Worm (Caenorhabditis elegans): ENCODE measurements around the gene F16B4.5.
"Not testable (repeated sequence)": the region's sequence is repeated elsewhere in the genome, so short reads cannot be mapped to it uniquely, and the experiment has no call there.

The F16B4.5 gene

ce11 chrV:1561169-1561568 lies 27.1 kb upstream of the F16B4.5 start:
- TF ChIP-seq ceh-45 (GFP tag; IDR thresholded peaks at IDR 0.05): peak; percentile 88
- peak; percentile 39 for TF ChIP-seq sox-2 (GFP tag; IDR thresholded peaks at IDR 0.05)
- peak; percentile 72 for TF ChIP-seq unc-3 (GFP tag; conservative IDR thresholded peaks at IDR 0.05)
- not testable (repeated sequence) for TF ChIP-seq unc-3 (tag; optimal IDR thresholded peaks at IDR 0.05)

- TF ChIP-seq lim-6 (tag; optimal IDR thresholded peaks at IDR 0.05): no peak
- no peak for TF ChIP-seq nhr-232 (tag; optimal IDR thresholded peaks at IDR 0.05)
- no peak for TF ChIP-seq eyg-1 (tag; optimal IDR thresholded peaks at IDR 0.05)
- TF ChIP-seq ceh-48 (tag; optimal IDR thresholded peaks at IDR 0.05): no peak
- TF ChIP-seq C38D4.7 (GFP tag; optimal IDR thresholded peaks at IDR 0.05): no peak
- no peak for TF ChIP-seq hlh-15 (tag; optimal IDR thresholded peaks at IDR 0.05)
- no peak for TF ChIP-seq K09A11.1 (tag; optimal IDR thresholded peaks at IDR 0.05; ENCODE audit: insufficient read depth)
- no peak for TF ChIP-seq hlh-8 (tag; optimal IDR thresholded peaks at IDR 0.05)
Measured at ce11 chrV:1566776-1567175, 21.5 kb upstream of the F16B4.5 start, which contains the start of gene cdc-25.2. Gene cdc-25.2 (plus strand): TSS chrV:1567076.

ce11 chrV:1569750-1570419 lies 18.3 kb upstream of the F16B4.5 start:
- TF ChIP-seq ama-1 (optimal IDR thresholded peaks at IDR 0.05) (peak; percentile 19), unc-55 (GFP tag; optimal IDR thresholded peaks at IDR 0.05) (no peak), nfya-1 (tag; optimal IDR thresholded peaks at IDR 0.05) (peak; percentile 73)

- no peak for TF ChIP-seq C08G9.2 (tag; optimal IDR thresholded peaks at IDR 0.05)
- no peak for TF ChIP-seq zip-5 (tag; optimal IDR thresholded peaks at IDR 0.05)
- TF ChIP-seq ceh-6 (GFP tag; optimal IDR thresholded peaks at IDR 0.05): no peak
- TF ChIP-seq ceh-30 (tag; optimal IDR thresholded peaks at IDR 0.05): no peak
- no peak for TF ChIP-seq gmeb-2 (tag; optimal IDR thresholded peaks at IDR 0.05)
- peak; percentile 37 for TF ChIP-seq tbx-2 (tag; optimal IDR thresholded peaks at IDR 0.05)
- TF ChIP-seq elt-2 (tag; optimal IDR thresholded peaks at IDR 0.05): no peak
- no peak for TF ChIP-seq syd-9 (tag; optimal IDR thresholded peaks at IDR 0.05)
- TF ChIP-seq ref-2 (tag; optimal IDR thresholded peaks at IDR 0.05): peak; percentile 75
- peak; percentile 36 for TF ChIP-seq ceh-31 (tag; optimal IDR thresholded peaks at IDR 0.05)
- TF ChIP-seq eyg-1 (tag; optimal IDR thresholded peaks at IDR 0.05): no peak
- TF ChIP-seq ceh-48 (tag; optimal IDR thresholded peaks at IDR 0.05): no peak
- TF ChIP-seq nfya-1 (tag; optimal IDR thresholded peaks at IDR 0.05): no peak
- no peak for TF ChIP-seq pag-3 (tag; optimal IDR thresholded peaks at IDR 0.05; ENCODE audit: borderline replicate concordance)
- TF ChIP-seq unc-3 (GFP tag; conservative IDR thresholded peaks at IDR 0.05): no peak
- TF ChIP-seq unc-3 (tag; optimal IDR thresholded peaks at IDR 0.05): no peak
- TF ChIP-seq ceh-34 (tag; optimal IDR thresholded peaks at IDR 0.05): no peak
- no peak for TF ChIP-seq K09A11.1 (tag; optimal IDR thresholded peaks at IDR 0.05; ENCODE audit: insufficient read depth)
- TF ChIP-seq ceh-2 (tag; optimal IDR thresholded peaks at IDR 0.05): no peak
- TF ChIP-seq pqm-1 (tag; optimal IDR thresholded peaks at IDR 0.05): no peak
- peak; percentile 66 for TF ChIP-seq unc-55 (GFP tag; optimal IDR thresholded peaks at IDR 0.05)
- no peak for TF ChIP-seq ceh-45 (GFP tag; IDR thresholded peaks at IDR 0.05)
- no peak for TF ChIP-seq F13H6.1 (tag; optimal IDR thresholded peaks at IDR 0.05)
Measured at ce11 chrV:1570679-1571078, 17.5 kb upstream of the F16B4.5 start.

- TF ChIP-seq unc-42 (tag; optimal IDR thresholded peaks at IDR 0.05): no peak
- no peak for TF ChIP-seq tbx-2 (tag; optimal IDR thresholded peaks at IDR 0.05)
- peak; percentile 17 for TF ChIP-seq ref-2 (tag; optimal IDR thresholded peaks at IDR 0.05)
- no peak for TF ChIP-seq pha-2 (tag; optimal IDR thresholded peaks at IDR 0.05)
- peak; percentile 5 for TF ChIP-seq hlh-30 (tag; optimal IDR thresholded peaks at IDR 0.05; ENCODE audit: insufficient read depth)
- TF ChIP-seq pros-1 (tag; optimal IDR thresholded peaks at IDR 0.05): no peak
Measured at ce11 chrV:1572585-1572984, 15.6 kb upstream of the F16B4.5 start.

All from whole organism, late embryonic.